Fruit fly (Drosophila melanogaster): ENCODE results near the gene His2Av.

Gene His2Av

dm6 chr3R:26886283-26886689, 19.6 kb downstream of the His2Av start (continued):
- TF ChIP-seq Gug (GFP tag; IDR thresholded peaks at IDR 0.05) (peak; percentile 47; the same call in 1 of the 4 replicates), nom (GFP tag; optimal IDR thresholded peaks at IDR 0.05) (peak; percentile 72), CG14860 (GFP tag; IDR thresholded peaks at IDR 0.05; ENCODE audit: partially characterized antibody) (no peak), CG2116 (GFP tag; optimal IDR thresholded peaks at IDR 0.05) (peak; percentile 51), eve (GFP tag; optimal IDR thresholded peaks at IDR 0.05) (no peak), NfI (GFP tag; optimal IDR thresholded peaks at IDR 0.05) (peak; percentile 41), Deaf1 (tag; optimal IDR thresholded peaks at IDR 0.05) (peak; percentile 74), Med (GFP tag) (peak; percentile 75), Atf6 (GFP tag; IDR thresholded peaks at IDR 0.05) (peak; percentile 33; the same call in 1 of the 2 replicates), zf30C (GFP tag; optimal IDR thresholded peaks at IDR 0.05) (no peak), CG17612 (GFP tag; IDR thresholded peaks at IDR 0.05) (no peak), croc (GFP tag; conservative IDR thresholded peaks at IDR 0.05) (peak; percentile 62), hbn (GFP tag; IDR thresholded peaks at IDR 0.05; ENCODE audit: partially characterized antibody) (no peak), fd64A (GFP tag; optimal IDR thresholded peaks at IDR 0.05) (peak; percentile 37), CG30431 (GFP tag; optimal IDR thresholded peaks at IDR 0.05) (peak; percentile 41), B-H1 (GFP tag; IDR thresholded peaks at IDR 0.05) (peak; percentile 53), NC2β (GFP tag; optimal IDR thresholded peaks at IDR 0.05) (no peak), CG10565 (GFP tag; optimal IDR thresholded peaks at IDR 0.05) (no peak), hb (GFP tag; IDR thresholded peaks at IDR 0.05; ENCODE audit: partially characterized antibody) (no peak), CG10543 (GFP tag; optimal IDR thresholded peaks at IDR 0.05) (peak; percentile 56), CG8281 (tag; optimal IDR thresholded peaks at IDR 0.05) (no peak), CG7357 (GFP tag; IDR thresholded peaks at IDR 0.05) (0 out of 3 replicates have a peak, but pooled peaks have one; percentile 49), Dref (GFP tag; IDR thresholded peaks at IDR 0.05) (no peak), cas (GFP tag; IDR thresholded peaks at IDR 0.05) (no peak), Chrac-16 (GFP tag; optimal IDR thresholded peaks at IDR 0.05) (peak; percentile 43), knrl (GFP tag; IDR thresholded peaks at IDR 0.05; ENCODE audit: partially characterized antibody) (no peak), fd102C (GFP tag; optimal IDR thresholded peaks at IDR 0.05) (peak; percentile 11), Sox102F (GFP tag; optimal IDR thresholded peaks at IDR 0.05) (peak; percentile 68), CG4424 (GFP tag; optimal IDR thresholded peaks at IDR 0.05) (peak; percentile 60), D19B (GFP tag; optimal IDR thresholded peaks at IDR 0.05) (no peak), ssp (GFP tag; IDR thresholded peaks at IDR 0.05) (no peak), CG4282 (GFP tag; optimal IDR thresholded peaks at IDR 0.05) (no peak), gt (GFP tag; IDR thresholded peaks at IDR 0.05) (peak; percentile 12; the same call in 1 of the 2 replicates), Taf1 (GFP tag; IDR thresholded peaks at IDR 0.05) (no peak), Xrp1 (GFP tag; IDR thresholded peaks at IDR 0.05) (peak; percentile 85), pfk (GFP tag; optimal IDR thresholded peaks at IDR 0.05) (no peak), CG15073 (GFP tag; optimal IDR thresholded peaks at IDR 0.05) (no peak), CG16863 (GFP tag; optimal IDR thresholded peaks at IDR 0.05) (no peak), CHES-1-like (GFP tag; optimal IDR thresholded peaks at IDR 0.05) (no peak), rib (GFP tag; IDR thresholded peaks at IDR 0.05) (no peak), pan (optimal IDR thresholded peaks at IDR 0.05) (no peak), pan (GFP tag; optimal IDR thresholded peaks at IDR 0.05 in 1 of 2, IDR thresholded peaks at IDR 0.05 in 1 of 2) (peak in 1 of 2 experiments; percentile 62), Dbx (GFP tag; IDR thresholded peaks at IDR 0.05) (no peak), CG31224 (GFP tag; IDR thresholded peaks at IDR 0.05) (0 out of 2 replicates have a peak, but pooled peaks have one; percentile 15), otp (GFP tag; IDR thresholded peaks at IDR 0.05) (peak; percentile 68; the same call in 1 of the 3 replicates), CG17361 (GFP tag; IDR thresholded peaks at IDR 0.05) (peak; percentile 74), gsb-n (tag; optimal IDR thresholded peaks at IDR 0.05) (peak; percentile 88), cwo (GFP tag; optimal IDR thresholded peaks at IDR 0.05) (peak; percentile 49), CG12391 (tag; optimal IDR thresholded peaks at IDR 0.05) (peak; percentile 82), repo (GFP tag; optimal IDR thresholded peaks at IDR 0.05) (no peak), Awh (GFP tag; IDR thresholded peaks at IDR 0.05) (peak; percentile 54; the same call in 1 of the 2 replicates)
